Worm (Caenorhabditis elegans): Measurements from ENCODE around the gene C54C6.4.
A peak's percentile ranks its signal among the peaks of the same experiment; 100 is the strongest.

C54C6.4 gene

ce11 chrIII:3541093-3541492, 12.4 kb upstream of the C54C6.4 start:
- no peak for TF ChIP-seq ZK546.5 (tag; optimal IDR thresholded peaks at IDR 0.05)
- no peak for TF ChIP-seq aly-2 (tag; optimal IDR thresholded peaks at IDR 0.05)
- no peak for TF ChIP-seq ceh-28 (tag; optimal IDR thresholded peaks at IDR 0.05)
- no peak for TF ChIP-seq elt-2 (tag; optimal IDR thresholded peaks at IDR 0.05)
- no peak for TF ChIP-seq sea-2 (GFP tag; optimal IDR thresholded peaks at IDR 0.05)
- no peak for TF ChIP-seq ztf-11 (tag; optimal IDR thresholded peaks at IDR 0.05)
- TF ChIP-seq pha-4 (tag; optimal IDR thresholded peaks at IDR 0.05) = no peak
- no peak for TF ChIP-seq nhr-237 (tag; optimal IDR thresholded peaks at IDR 0.05)
- TF ChIP-seq skn-1 (tag; optimal IDR thresholded peaks at IDR 0.05) = no peak
- no peak for TF ChIP-seq R02D3.7 (tag; optimal IDR thresholded peaks at IDR 0.05)
- TF ChIP-seq nhr-43 (tag; optimal IDR thresholded peaks at IDR 0.05; ENCODE audit: poor library complexity, severe bottlenecking) = no peak

ce11 chrIII:3541539-3541938, 11.9 kb upstream of the C54C6.4 start, which contains the start of gene ben-1:
Gene ben-1 (minus strand): TSS chrIII:3541639.
- TF ChIP-seq eor-1 (tag; optimal IDR thresholded peaks at IDR 0.05) (no peak), ZK546.5 (tag; optimal IDR thresholded peaks at IDR 0.05) (no peak), egl-27 (tag; optimal IDR thresholded peaks at IDR 0.05) (no peak), lsy-12 (tag; optimal IDR thresholded peaks at IDR 0.05) (no peak), nhr-76 (tag; optimal IDR thresholded peaks at IDR 0.05) (no peak)

DNA sequence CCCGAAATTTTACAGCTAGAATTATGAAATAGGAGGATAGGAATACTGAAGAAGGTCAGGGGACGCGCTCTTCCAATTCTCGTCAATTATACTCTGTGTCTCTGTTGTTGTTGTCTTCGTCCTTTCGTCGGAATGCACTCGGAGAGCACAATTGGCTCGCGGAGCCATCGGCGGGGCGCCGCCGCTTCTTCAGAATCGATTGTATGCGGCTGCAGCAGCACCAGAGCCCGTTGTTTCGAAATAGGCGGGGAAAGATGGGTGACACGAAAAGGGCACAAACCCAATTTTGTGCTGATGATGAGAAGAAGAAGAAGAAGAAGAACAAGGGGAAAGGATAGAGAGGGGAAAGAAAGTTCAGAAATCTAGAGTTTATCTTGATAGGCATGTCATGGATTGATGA, 11.3 kb upstream of the C54C6.4 start:
- no peak for TF ChIP-seq nhr-11 (tag; optimal IDR thresholded peaks at IDR 0.05)
- TF ChIP-seq daf-12 (tag; optimal IDR thresholded peaks at IDR 0.05) = no peak
- TF ChIP-seq nhr-25 (tag; optimal IDR thresholded peaks at IDR 0.05) = no peak
- TF ChIP-seq nhr-76 (tag; optimal IDR thresholded peaks at IDR 0.05) = no peak
- no peak for TF ChIP-seq lsy-12 (tag; optimal IDR thresholded peaks at IDR 0.05)
- peak; percentile 0 for TF ChIP-seq sea-2 (GFP tag; optimal IDR thresholded peaks at IDR 0.05)
- TF ChIP-seq lin-15B (tag; optimal IDR thresholded peaks at IDR 0.05) = peak; percentile 8
- TF ChIP-seq hmg-11 (tag; optimal IDR thresholded peaks at IDR 0.05) = peak; percentile 38
- TF ChIP-seq jun-1 (tag; optimal IDR thresholded peaks at IDR 0.05) = no peak
- TF ChIP-seq ceh-82 (tag; optimal IDR thresholded peaks at IDR 0.05) = no peak
- TF ChIP-seq skn-1 (tag; optimal IDR thresholded peaks at IDR 0.05) = no peak
- no peak for TF ChIP-seq fkh-2 (tag; optimal IDR thresholded peaks at IDR 0.05)
- TF ChIP-seq ztf-4 (tag; optimal IDR thresholded peaks at IDR 0.05) = no peak
- TF ChIP-seq ceh-28 (tag; optimal IDR thresholded peaks at IDR 0.05) = no peak
- TF ChIP-seq nhr-12 (tag; optimal IDR thresholded peaks at IDR 0.05) = no peak
- no peak for TF ChIP-seq pha-4 (tag; optimal IDR thresholded peaks at IDR 0.05)
- no peak for TF ChIP-seq ceh-16 (tag; optimal IDR thresholded peaks at IDR 0.05)
- TF ChIP-seq pqm-1 (tag; optimal IDR thresholded peaks at IDR 0.05) = no peak
- TF ChIP-seq fos-1 (tag; optimal IDR thresholded peaks at IDR 0.05) = no peak
- TF ChIP-seq ama-1 (optimal IDR thresholded peaks at IDR 0.05) = no peak
- TF ChIP-seq lin-39 (tag; optimal IDR thresholded peaks at IDR 0.05) = peak; percentile 62
- TF ChIP-seq unc-62 (GFP tag; optimal IDR thresholded peaks at IDR 0.05) = no peak
- no peak for TF ChIP-seq elt-3 (tag; optimal IDR thresholded peaks at IDR 0.05)
- TF ChIP-seq nfya-1 (tag; optimal IDR thresholded peaks at IDR 0.05; ENCODE audit: insufficient read depth) = peak; percentile 68
- no peak for TF ChIP-seq ZK546.5 (tag; optimal IDR thresholded peaks at IDR 0.05)
- no peak for TF ChIP-seq nhr-23 (tag; optimal IDR thresholded peaks at IDR 0.05)

- TF ChIP-seq jun-1 (tag; optimal IDR thresholded peaks at IDR 0.05) (no peak), lin-39 (tag; optimal IDR thresholded peaks at IDR 0.05) (peak; percentile 3), nhr-76 (tag; optimal IDR thresholded peaks at IDR 0.05) (no peak)
Observed at ce11 chrIII:3543071-3543470, 10.4 kb upstream of the C54C6.4 start.

ce11 chrIII:3546323-3546722, 7.1 kb upstream of the C54C6.4 start, which contains the start of gene C54C6.7:
Gene C54C6.7 (minus strand): TSS chrIII:3546423.
- TF ChIP-seq mdl-1 (tag; optimal IDR thresholded peaks at IDR 0.05) = no peak
- no peak for TF ChIP-seq unc-39 (tag; optimal IDR thresholded peaks at IDR 0.05)
- no peak for TF ChIP-seq fkh-2 (tag; optimal IDR thresholded peaks at IDR 0.05)
- TF ChIP-seq egl-5 (tag; optimal IDR thresholded peaks at IDR 0.05) = no peak
- no peak for TF ChIP-seq ceh-28 (tag; optimal IDR thresholded peaks at IDR 0.05)
- TF ChIP-seq ceh-82 (tag; optimal IDR thresholded peaks at IDR 0.05) = no peak
- no peak for TF ChIP-seq zag-1 (tag; optimal IDR thresholded peaks at IDR 0.05)
- no peak for TF ChIP-seq ama-1 (optimal IDR thresholded peaks at IDR 0.05)
- no peak for TF ChIP-seq ztf-4 (tag; optimal IDR thresholded peaks at IDR 0.05)
- TF ChIP-seq fos-1 (tag; optimal IDR thresholded peaks at IDR 0.05) = no peak
- TF ChIP-seq daf-12 (tag; optimal IDR thresholded peaks at IDR 0.05) = no peak
- no peak for TF ChIP-seq nfya-1 (tag; optimal IDR thresholded peaks at IDR 0.05; ENCODE audit: insufficient read depth)
- no peak for TF ChIP-seq ceh-16 (tag; optimal IDR thresholded peaks at IDR 0.05)
- no peak for TF ChIP-seq hmg-11 (tag; optimal IDR thresholded peaks at IDR 0.05)
- TF ChIP-seq elt-1 (tag; optimal IDR thresholded peaks at IDR 0.05) = no peak
- TF ChIP-seq ceh-9 (tag; optimal IDR thresholded peaks at IDR 0.05) = no peak
- TF ChIP-seq R02D3.7 (tag; optimal IDR thresholded peaks at IDR 0.05) = no peak
- TF ChIP-seq aly-2 (tag; optimal IDR thresholded peaks at IDR 0.05) = no peak
- TF ChIP-seq lsy-12 (tag; optimal IDR thresholded peaks at IDR 0.05) = no peak
- no peak for TF ChIP-seq elt-2 (tag; optimal IDR thresholded peaks at IDR 0.05)

All from whole organism, L3 larva.